Fruit fly (Drosophila melanogaster) whole organism, embryonic: ENCODE measurements around the gene CG4009.

Source experiments
- Atf3 ChIP-seq: fragments of 200-800 bp; sonication (Bioruptor generic); optimal IDR thresholded peaks from 3 replicates; lab custom pipeline; 2016; ENCODE audit warnings: missing biosample characterization, missing genetic modification characterization
- B-H1 ChIP-seq: fragments of 200-800 bp; sonication (Bioruptor generic); IDR thresholded peaks from 3 replicates; pipeline ENCODE4 v1.3.6; 2022; ENCODE audit warnings: missing biosample characterization, missing genetic modification characterization
- CG10543 ChIP-seq: fragments of 200-800 bp; sonication (Bioruptor generic); optimal IDR thresholded peaks from 3 replicates; lab custom pipeline; 2017; ENCODE audit warnings: missing biosample characterization, mild to moderate bottlenecking, missing genetic modification characterization, moderate library complexity
- CG10959 ChIP-seq: fragments of 200-800 bp; sonication (Bioruptor generic); IDR thresholded peaks from 2 replicates; pipeline ENCODE4 v1.3.6; 2022; ENCODE audit warnings: missing biosample characterization, missing genetic modification characterization
- CG12219 ChIP-seq: fragments of 200-800 bp; sonication (Bioruptor generic); optimal IDR thresholded peaks from 3 replicates; lab custom pipeline; 2018; ENCODE audit warnings: missing biosample characterization, mild to moderate bottlenecking, missing genetic modification characterization
- CG14050 ChIP-seq: fragments of 200-800 bp; sonication (Bioruptor generic); IDR thresholded peaks from 3 replicates; pipeline ENCODE4 v1.3.6; 2022; ENCODE audit warnings: missing biosample characterization, missing genetic modification characterization
- CG15269 ChIP-seq: fragments of 200-800 bp; sonication (Bioruptor generic); optimal IDR thresholded peaks from 2 replicates; lab custom pipeline; 2018; ENCODE audit warnings: missing biosample characterization, mild to moderate bottlenecking, missing genetic modification characterization, moderate library complexity
- CG16863 ChIP-seq: fragments of 200-800 bp; sonication (Bioruptor generic); optimal IDR thresholded peaks from 3 replicates; lab custom pipeline; 2016; ENCODE audit warnings: missing biosample characterization, missing genetic modification characterization
- CG17568 ChIP-seq: fragments of 200-800 bp; sonication (Bioruptor generic); optimal IDR thresholded peaks from 2 replicates; lab custom pipeline; 2018; ENCODE audit warnings: missing biosample characterization, mild to moderate bottlenecking, missing genetic modification characterization, moderate library complexity
- CG18011 ChIP-seq: fragments of 200-800 bp; sonication (Bioruptor generic); optimal IDR thresholded peaks from 2 replicates; lab custom pipeline; 2017; ENCODE audit warnings: missing biosample characterization, missing genetic modification characterization, mild to moderate bottlenecking, moderate library complexity, missing genotype
- CG2202 ChIP-seq: fragments of 200-800 bp; sonication (Bioruptor generic); optimal IDR thresholded peaks from 2 replicates; lab custom pipeline; 2018; ENCODE audit warnings: missing biosample characterization, mild to moderate bottlenecking, missing genetic modification characterization
- CG31224 ChIP-seq: fragments of 200-800 bp; sonication (Bioruptor generic); IDR thresholded peaks from 2 replicates; pipeline ENCODE4 v1.3.6; 2022; ENCODE audit warnings: missing biosample characterization, missing genetic modification characterization
- CG32532 ChIP-seq: fragments of 200-800 bp; sonication (Bioruptor generic); IDR thresholded peaks from 2 replicates; pipeline ENCODE4 v1.3.6; 2022; ENCODE audit warnings: missing biosample characterization, missing genetic modification characterization
- CG34224 ChIP-seq: fragments of 200-800 bp; sonication (Bioruptor generic); IDR thresholded peaks from 3 replicates; pipeline ENCODE4 v1.3.6; 2022; ENCODE audit warnings: missing biosample characterization, missing genetic modification characterization; ENCODE audit not compliant: partially characterized antibody
- CG6765 ChIP-seq: fragments of 200-800 bp; sonication (Bioruptor generic); optimal IDR thresholded peaks from 3 replicates; lab custom pipeline; 2017; ENCODE audit warnings: missing biosample characterization, mild to moderate bottlenecking, missing genetic modification characterization
- CG6813 ChIP-seq: fragments of 200-800 bp; sonication (Bioruptor generic); optimal IDR thresholded peaks from 2 replicates; lab custom pipeline; 2017; ENCODE audit warnings: missing biosample characterization, missing genetic modification characterization, mild to moderate bottlenecking, moderate library complexity, missing genetic modification reagents
- CG7556 ChIP-seq: fragments of 200-800 bp; sonication (Bioruptor generic); optimal IDR thresholded peaks from 2 replicates; lab custom pipeline; 2017; ENCODE audit warnings: missing biosample characterization, mild to moderate bottlenecking, missing genetic modification characterization
- CG8478 ChIP-seq: fragments of >200 bp; optimal IDR thresholded peaks from 2 replicates; lab custom pipeline; 2018
- CHES-1-like ChIP-seq: fragments of 200-800 bp; sonication (Bioruptor generic); optimal IDR thresholded peaks from 2 replicates; lab custom pipeline; 2016; ENCODE audit warnings: missing biosample characterization, missing genetic modification characterization
- Deaf1 ChIP-seq: fragments of 200-800 bp; optimal IDR thresholded peaks from 3 replicates; lab custom pipeline; 2019; ENCODE audit warnings: missing biosample characterization, mild to moderate bottlenecking, missing genetic modification characterization, moderate library complexity
- Fer1 ChIP-seq: fragments of 200-800 bp; sonication (Bioruptor generic); optimal IDR thresholded peaks from 2 replicates; lab custom pipeline; 2017; ENCODE audit warnings: missing biosample characterization, mild to moderate bottlenecking, missing genetic modification characterization
- Fer2 ChIP-seq: fragments of 200-800 bp; sonication (Bioruptor generic); optimal IDR thresholded peaks from 2 replicates; lab custom pipeline; 2018; ENCODE audit warnings: missing biosample characterization, mild to moderate bottlenecking, missing genetic modification characterization, moderate library complexity
- Gug ChIP-seq: fragments of 200-800 bp; sonication (Bioruptor generic); IDR thresholded peaks from 4 replicates; pipeline ENCODE4 v1.3.6; 2022; ENCODE audit warnings: missing biosample characterization, missing genetic modification characterization
- HHEX ChIP-seq: fragments of 200-800 bp; sonication (Bioruptor generic); optimal IDR thresholded peaks from 3 replicates; lab custom pipeline; 2017; ENCODE audit warnings: missing biosample characterization, mild to moderate bottlenecking, missing genetic modification characterization, missing genetic modification reagents
- Hmx ChIP-seq: fragments of 200-800 bp; sonication (Bioruptor generic); optimal IDR thresholded peaks from 2 replicates; lab custom pipeline; 2016; ENCODE audit warnings: missing biosample characterization, missing genetic modification characterization
- Kr ChIP-seq: fragments of 200-800 bp; sonication (Bioruptor generic); optimal IDR thresholded peaks from 2 replicates; lab custom pipeline; 2017; ENCODE audit warnings: missing biosample characterization, mild to moderate bottlenecking, missing genetic modification characterization
- Nf-YB ChIP-seq: fragments of 200-800 bp; sonication (Bioruptor generic); optimal IDR thresholded peaks from 3 replicates; lab custom pipeline; 2019; ENCODE audit warnings: missing biosample characterization, mild to moderate bottlenecking, missing genetic modification characterization, moderate library complexity
- PHDP ChIP-seq: fragments of 200-800 bp; sonication (Bioruptor generic); optimal IDR thresholded peaks from 3 replicates; lab custom pipeline; 2018; ENCODE audit warnings: missing biosample characterization, mild to moderate bottlenecking, missing genetic modification characterization, moderate library complexity
- Rfx ChIP-seq: fragments of 200-800 bp; sonication (Bioruptor generic); IDR thresholded peaks from 2 replicates; pipeline ENCODE4 v1.3.6; 2022; ENCODE audit warnings: missing biosample characterization, missing genetic modification characterization
- ap ChIP-seq: fragments of 200-800 bp; sonication (Bioruptor generic); IDR thresholded peaks from 2 replicates; pipeline ENCODE4 v1.3.6; 2022; ENCODE audit warnings: missing biosample characterization, missing genetic modification characterization
- ara ChIP-seq: fragments of 200-800 bp; sonication (Bioruptor generic); IDR thresholded peaks from 2 replicates; pipeline ENCODE4 v1.3.6; 2022; ENCODE audit warnings: missing biosample characterization, missing genetic modification characterization
- ash1 ChIP-seq: fragments of 200-800 bp; sonication (Bioruptor generic); optimal IDR thresholded peaks from 2 replicates; lab custom pipeline; 2018; ENCODE audit warnings: missing biosample characterization, mild to moderate bottlenecking, missing genetic modification characterization
- btn ChIP-seq: fragments of 200-800 bp; sonication (Bioruptor generic); optimal IDR thresholded peaks from 2 replicates; lab custom pipeline; 2016; ENCODE audit warnings: missing biosample characterization, missing genetic modification characterization
- cas ChIP-seq: fragments of 200-800 bp; sonication (Bioruptor generic); IDR thresholded peaks from 2 replicates; pipeline ENCODE4 v1.3.6; 2022; ENCODE audit warnings: missing biosample characterization, missing genetic modification characterization
- caup ChIP-seq: fragments of 200-800 bp; sonication (Bioruptor generic); optimal IDR thresholded peaks from 3 replicates; lab custom pipeline; 2017; ENCODE audit warnings: missing biosample characterization, mild to moderate bottlenecking, missing genetic modification characterization, moderate library complexity; ENCODE audit not compliant: severe bottlenecking
- chinmo ChIP-seq: fragments of 200-800 bp; sonication (Bioruptor generic); IDR thresholded peaks from 4 replicates; pipeline ENCODE4 v1.3.6; 2022; ENCODE audit warnings: missing biosample characterization, missing genetic modification characterization; ENCODE audit not compliant: partially characterized antibody
- cwo ChIP-seq: fragments of 200-800 bp; sonication (Bioruptor generic); optimal IDR thresholded peaks from 3 replicates; lab custom pipeline; 2017; ENCODE audit warnings: missing biosample characterization, missing genetic modification characterization, mild to moderate bottlenecking, moderate library complexity, missing genetic modification reagents
- dmrt99B ChIP-seq: fragments of 200-800 bp; sonication (Bioruptor generic); optimal IDR thresholded peaks from 2 replicates; lab custom pipeline; 2018; ENCODE audit warnings: missing biosample characterization, mild to moderate bottlenecking, missing genetic modification characterization, moderate library complexity
- gce ChIP-seq: fragments of 200-800 bp; sonication (Bioruptor generic); IDR thresholded peaks from 3 replicates; pipeline ENCODE4 v1.3.6; 2022; ENCODE audit warnings: missing biosample characterization, missing genetic modification characterization
- gem ChIP-seq: fragments of 200-800 bp; sonication (Bioruptor generic); optimal IDR thresholded peaks from 2 replicates; lab custom pipeline; 2019; ENCODE audit warnings: missing biosample characterization, mild to moderate bottlenecking, missing genetic modification characterization, moderate library complexity
- klu ChIP-seq: fragments of 200-800 bp; sonication (Bioruptor generic); IDR thresholded peaks from 2 replicates; pipeline ENCODE4 v1.3.6; 2022; ENCODE audit warnings: missing biosample characterization, missing genetic modification characterization
- lbe ChIP-seq: fragments of 200-800 bp; sonication (Bioruptor generic); optimal IDR thresholded peaks from 2 replicates; lab custom pipeline; 2016; ENCODE audit warnings: missing biosample characterization, mild to moderate bottlenecking, missing genetic modification characterization
- nmo ChIP-seq: fragments of 200-800 bp; sonication (Bioruptor generic); optimal IDR thresholded peaks from 2 replicates; lab custom pipeline; 2018; ENCODE audit warnings: missing biosample characterization, mild to moderate bottlenecking, missing genetic modification characterization, moderate library complexity
- nom ChIP-seq: fragments of 200-800 bp; sonication (Bioruptor generic); optimal IDR thresholded peaks from 2 replicates; lab custom pipeline; 2017; ENCODE audit warnings: missing biosample characterization, missing genetic modification characterization, mild to moderate bottlenecking, moderate library complexity, missing genetic modification reagents
- org-1 ChIP-seq: fragments of 200-800 bp; sonication (Bioruptor generic); optimal IDR thresholded peaks from 2 replicates; lab custom pipeline; 2017; ENCODE audit warnings: missing biosample characterization, missing genetic modification characterization
- otp ChIP-seq: fragments of 200-800 bp; sonication (Bioruptor generic); IDR thresholded peaks from 3 replicates; pipeline ENCODE4, ENCODE4 v1.3.6; 2022; ENCODE audit warnings: missing biosample characterization, missing genetic modification characterization
- pb ChIP-seq: fragments of 200-800 bp; sonication (Bioruptor generic); optimal IDR thresholded peaks from 3 replicates; lab custom pipeline; 2016; ENCODE audit warnings: missing biosample characterization, missing genetic modification characterization
- ro ChIP-seq: fragments of 200-800 bp; sonication (Bioruptor generic); IDR thresholded peaks from 2 replicates; pipeline ENCODE4 v1.3.6; 2022; ENCODE audit warnings: missing biosample characterization, missing genetic modification characterization
- salm ChIP-seq: fragments of 200-800 bp; sonication (Bioruptor generic); optimal IDR thresholded peaks from 2 replicates; lab custom pipeline; 2018; ENCODE audit warnings: missing biosample characterization, mild to moderate bottlenecking, missing genetic modification characterization
- sima ChIP-seq: fragments of 200-800 bp; sonication (Bioruptor generic); optimal IDR thresholded peaks from 2 replicates; lab custom pipeline; 2016; ENCODE audit warnings: missing biosample characterization, missing genetic modification characterization
- slbo ChIP-seq: fragments of 200-800 bp; sonication (Bioruptor generic); IDR thresholded peaks from 2 replicates; pipeline ENCODE4 v1.3.6; 2022; ENCODE audit warnings: missing biosample characterization, missing genetic modification characterization
- wor ChIP-seq: fragments of 200-800 bp; sonication (Bioruptor generic); IDR thresholded peaks from 2 replicates; pipeline ENCODE4 v1.3.6; 2022; ENCODE audit warnings: missing biosample characterization, missing genetic modification characterization

The CG4009 gene

dm6 chr3R:17062705-17063104 is 26.9 kb upstream of the CG4009 start (continued):
- TF ChIP-seq CG31224 (GFP tag; lab: Robert Waterston, UW), result no peak
- TF ChIP-seq ap (GFP tag; lab: Robert Waterston, UW), result no peak
- TF ChIP-seq cwo (GFP tag; lab: Kevin White, UChicago), result peak; percentile 3
- TF ChIP-seq sima, result no peak
- no peak for TF ChIP-seq B-H1 (GFP tag; lab: Robert Waterston, UW)
- peak; percentile 78; the same call in 2 of the 4 replicates for TF ChIP-seq chinmo (GFP tag; lab: Robert Waterston, UW)
- TF ChIP-seq klu, result no peak
- no peak for TF ChIP-seq gce
- TF ChIP-seq otp, result no peak
- TF ChIP-seq Deaf1 (tag; lab: Kevin White, UChicago), result peak; percentile 31
- no peak for TF ChIP-seq cas (GFP tag; lab: Robert Waterston, UW)
- peak; percentile 36; the same call in 1 of the 2 replicates for TF ChIP-seq CG32532
- 0 out of 3 replicates have a peak, but pooled peaks have one; percentile 25 for TF ChIP-seq CG34224 (GFP tag; lab: Robert Waterston, UW)
- no peak for TF ChIP-seq nmo
- no peak for TF ChIP-seq ara (GFP tag; lab: Robert Waterston, UW)
- TF ChIP-seq CG6813, result no peak
- no peak for TF ChIP-seq lbe (GFP tag; lab: Kevin White, UChicago)
- TF ChIP-seq Rfx (GFP tag; lab: Robert Waterston, UW), result 0 out of 2 replicates have a peak, but pooled peaks have one; percentile 4
- TF ChIP-seq nom (GFP tag; lab: Kevin White, UChicago), result peak; percentile 28
- TF ChIP-seq CG10959 (GFP tag; lab: Robert Waterston, UW), result no peak
- no peak for TF ChIP-seq CG7556
- TF ChIP-seq pb (GFP tag; lab: Kevin White, UChicago), result no peak
- TF ChIP-seq CG18011 (GFP tag; lab: Kevin White, UChicago), result no peak
- no peak for TF ChIP-seq dmrt99B (tag; lab: Kevin White, UChicago)
- no peak for TF ChIP-seq ro (GFP tag; lab: Robert Waterston, UW)
- TF ChIP-seq CG8478, result no peak
- no peak for TF ChIP-seq CG15269 (tag; lab: Kevin White, UChicago)
- TF ChIP-seq Atf3 (GFP tag; lab: Kevin White, UChicago), result no peak
- TF ChIP-seq CG6765 (GFP tag; lab: Kevin White, UChicago), result no peak
- TF ChIP-seq Nf-YB (GFP tag; lab: Kevin White, UChicago), result no peak
- TF ChIP-seq Hmx, result no peak
- no peak for TF ChIP-seq Fer1 (GFP tag; lab: Kevin White, UChicago)
- no peak for TF ChIP-seq Fer2 (tag; lab: Kevin White, UChicago)
- no peak for TF ChIP-seq gem
- no peak for TF ChIP-seq CG16863 (GFP tag; lab: Kevin White, UChicago)
- no peak for TF ChIP-seq PHDP
- TF ChIP-seq btn (GFP tag; lab: Kevin White, UChicago), result no peak
- no peak for TF ChIP-seq wor (GFP tag; lab: Robert Waterston, UW)
- TF ChIP-seq CHES-1-like (GFP tag; lab: Kevin White, UChicago), result no peak
- no peak for TF ChIP-seq Kr (GFP tag; lab: Kevin White, UChicago)
- TF ChIP-seq caup (GFP tag; lab: Kevin White, UChicago), result no peak
- no peak for TF ChIP-seq HHEX
- no peak for TF ChIP-seq org-1 (GFP tag; lab: Kevin White, UChicago)
- TF ChIP-seq CG10543, result peak; percentile 64
- TF ChIP-seq ash1 (GFP tag; lab: Kevin White, UChicago), result no peak
- TF ChIP-seq CG12219 (GFP tag; lab: Kevin White, UChicago), result no peak
- no peak for TF ChIP-seq CG2202 (tag; lab: Kevin White, UChicago)
- no peak for TF ChIP-seq CG14050 (GFP tag; lab: Robert Waterston, UW)
- TF ChIP-seq slbo, result no peak
- TF ChIP-seq salm, result no peak
- TF ChIP-seq CG17568 (GFP tag; lab: Kevin White, UChicago), result no peak
- TF ChIP-seq Gug, result no peak
